Worm (Caenorhabditis elegans) whole organism, late embryonic: ENCODE measurements around the gene C54F6.20.

ENCODE experiments used
- C38D4.7 ChIP-seq: fragments of 200-800 bp; sonication (Bioruptor generic); optimal IDR thresholded peaks from 2 replicates; lab custom pipeline; 2018; ENCODE audit warnings: mild to moderate bottlenecking, missing genetic modification characterization, moderate library complexity, missing compliant biosample characterization
- ama-1 ChIP-seq: fragments of 150-350 bp; optimal IDR thresholded peaks from 2 replicates; lab custom pipeline; 2014
- ceh-14 ChIP-seq: sonication (generic microtip); optimal IDR thresholded peaks from 2 replicates; lab custom pipeline; 2016; ENCODE audit warnings: missing genotype, missing genetic modification characterization, missing compliant biosample characterization
- ceh-45 ChIP-seq: fragments of 200-800 bp; sonication (Bioruptor generic); IDR thresholded peaks from 2 replicates; pipeline ENCODE4 v1.3.6; 2022; ENCODE audit warnings: missing genetic modification reagents, missing genetic modification characterization, missing compliant biosample characterization
- dve-1 ChIP-seq: sonication (generic microtip); optimal IDR thresholded peaks from 2 replicates; lab custom pipeline; 2017; ENCODE audit warnings: antibody characterized with exemption, mild to moderate bottlenecking, missing genetic modification characterization, missing compliant biosample characterization
- elt-2 ChIP-seq: sonication (generic microtip); optimal IDR thresholded peaks from 2 replicates; lab custom pipeline; 2016; ENCODE audit warnings: missing genetic modification reagents, missing genetic modification characterization, missing compliant biosample characterization
- fkh-6 ChIP-seq: sonication (generic microtip); optimal IDR thresholded peaks from 2 replicates; lab custom pipeline; 2016; ENCODE audit warnings: missing genetic modification characterization, missing compliant biosample characterization
- nhr-232 ChIP-seq: sonication (generic microtip); optimal IDR thresholded peaks from 2 replicates; lab custom pipeline; 2016; ENCODE audit warnings: missing genetic modification characterization, missing compliant biosample characterization
- pha-4 ChIP-seq: fragments of 150-350 bp; optimal IDR thresholded peaks from 2 replicates; lab custom pipeline; 2018; ENCODE audit warnings: missing biosample characterization, missing genetic modification reagents, missing genetic modification characterization
- unc-55 ChIP-seq: sonication (generic microtip); optimal IDR thresholded peaks from 2 replicates; lab custom pipeline; 2017; ENCODE audit warnings: missing biosample characterization, missing genetic modification reagents, missing genetic modification characterization
- unc-86 ChIP-seq: sonication (generic microtip); optimal IDR thresholded peaks from 2 replicates; lab custom pipeline; 2016; ENCODE audit warnings: missing genetic modification characterization, missing compliant biosample characterization

ce11 chrV:7490340-7490739 lies 34.2 kb upstream of the C54F6.20 start, which contains the start of gene srbc-9:
- no peak for TF ChIP-seq C38D4.7
- no peak for TF ChIP-seq pha-4
- no peak for TF ChIP-seq unc-86 (tag; lab: Kevin White, UChicago)
- no peak for TF ChIP-seq ceh-45
- no peak for TF ChIP-seq nhr-232
- TF ChIP-seq ama-1 = no peak
- TF ChIP-seq elt-2 (tag; lab: Kevin White, UChicago) = no peak
- no peak for TF ChIP-seq fkh-6
- no peak for TF ChIP-seq unc-55 (GFP tag; lab: Kevin White, UChicago)
- TF ChIP-seq ceh-14 (tag; lab: Kevin White, UChicago) = no peak
- TF ChIP-seq dve-1 (tag; lab: Kevin White, UChicago) = no peak
